Worm (Caenorhabditis elegans): ENCODE data around the gene M163.11.

- no peak for TF ChIP-seq nhr-237 (tag; optimal IDR thresholded peaks at IDR 0.05)
- no peak for TF ChIP-seq aly-2 (tag; optimal IDR thresholded peaks at IDR 0.05)
- peak; percentile 45 for TF ChIP-seq unc-62 (GFP tag; optimal IDR thresholded peaks at IDR 0.05)
- no peak for TF ChIP-seq nhr-76 (tag; optimal IDR thresholded peaks at IDR 0.05)
These were observed 23.0 kb downstream of the M163.11 start for ce11 chrX:14502116-14502587.
